Fruit fly (Drosophila melanogaster) S2 (cell line): ENCODE data around the gene COX8.

Experiments used
- CG8478 ChIP-seq: fragments of >200 bp; optimal IDR thresholded peaks from 2 replicates; lab custom pipeline; 2018
- CTCF ChIP-seq, 2 experiments: fragments of >200 bp; optimal IDR thresholded peaks; 2 replicates each; lab custom pipeline; 2018

The COX8 gene

dm6 chr3L:21507354-21507928 is 31.8 kb downstream of the COX8 start, which contains the start of the genes Glg1 and M6:
Gene Glg1, minus strand, starts transcription at chr3L:21507538.
Gene M6, plus strand, starts transcription at chr3L:21507852.
- TF ChIP-seq CG8478: no peak
- TF ChIP-seq CTCF (optimal IDR thresholded peaks at IDR 0.05; lab: Kevin White, UChicago): peak; percentile 27 to 47

- TF ChIP-seq CG8478: no peak
- no peak for TF ChIP-seq CTCF (optimal IDR thresholded peaks at IDR 0.05; lab: Kevin White, UChicago)
These were observed 37.3 kb downstream of the COX8 start for dm6 chr3L:21501928-21502327.

- TF ChIP-seq CG8478 (no peak), CTCF (optimal IDR thresholded peaks at IDR 0.05; lab: Kevin White, UChicago) (no peak)
These were observed 38.1 kb downstream of the COX8 start, which contains the start of gene Est-Q for dm6 chr3L:21501172-21501571. Gene Est-Q, plus strand, starts transcription at chr3L:21501421.

- TF ChIP-seq CTCF (optimal IDR thresholded peaks at IDR 0.05; lab: Kevin White, UChicago): no peak
- TF ChIP-seq CG8478: no peak
These were observed 42.2 kb downstream of the COX8 start, which contains the start of gene Hr78 for dm6 chr3L:21496865-21497634. Gene Hr78, minus strand, starts transcription at chr3L:21497494.

- TF ChIP-seq CTCF (optimal IDR thresholded peaks at IDR 0.05; lab: Kevin White, UChicago): no peak
- no peak for TF ChIP-seq CG8478
These were observed 42.8 kb downstream of the COX8 start for dm6 chr3L:21496502-21496864.

- TF ChIP-seq CTCF (optimal IDR thresholded peaks at IDR 0.05; lab: Kevin White, UChicago): no peak
- TF ChIP-seq CG8478: no peak
These were observed 46.4 kb downstream of the COX8 start, which contains the start of the genes CG7202 and CG7519 for dm6 chr3L:21492723-21493316. Gene CG7202, minus strand, starts transcription at chr3L:21492773. Gene CG7519, plus strand, starts transcription at chr3L:21493083.

- TF ChIP-seq CTCF (optimal IDR thresholded peaks at IDR 0.05; lab: Kevin White, UChicago) (no peak), CG8478 (no peak)
These were observed 48.8 kb downstream of the COX8 start, which contains the start of gene Neu2 for dm6 chr3L:21490486-21490885. Gene Neu2, minus strand, starts transcription at chr3L:21490586.
